Worm (Caenorhabditis elegans): ENCODE measurements around the gene npr-4.

DNA sequence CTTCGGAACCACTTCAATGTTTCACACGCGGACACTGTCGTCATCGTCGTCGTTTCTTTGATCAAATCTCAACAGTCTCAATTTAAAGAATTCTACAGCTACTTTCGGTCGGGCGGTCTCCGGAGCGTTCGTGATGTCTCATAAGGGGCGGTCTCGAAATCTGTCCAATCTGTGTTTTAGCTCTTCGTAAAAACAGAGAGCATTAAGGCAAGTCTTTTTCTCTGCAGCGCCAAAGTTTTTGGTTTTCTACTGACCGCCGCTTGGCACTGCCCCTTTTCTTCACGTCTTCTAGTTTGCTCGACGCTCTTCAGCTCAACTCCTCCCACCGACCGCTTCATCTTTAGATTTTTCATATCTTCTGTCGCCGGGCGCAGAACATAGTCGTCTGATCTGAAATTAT is 59.0 kb downstream of the npr-4 start, which contains the start of gene lips-1:
- no peak for TF ChIP-seq pes-1 (GFP tag; IDR thresholded peaks at IDR 0.05)
- TF ChIP-seq tbx-11 (GFP tag; IDR thresholded peaks at IDR 0.05) = no peak
- no peak for TF ChIP-seq aly-1 (tag; optimal IDR thresholded peaks at IDR 0.05)
- no peak for TF ChIP-seq scrt-1 (GFP tag; IDR thresholded peaks at IDR 0.05)
- TF ChIP-seq ceh-36 (tag; optimal IDR thresholded peaks at IDR 0.05) = no peak
- TF ChIP-seq hmg-4 (GFP tag; optimal IDR thresholded peaks at IDR 0.05) = no peak
- no peak for TF ChIP-seq ets-7 (tag; optimal IDR thresholded peaks at IDR 0.05)
- no peak for TF ChIP-seq ama-1 (optimal IDR thresholded peaks at IDR 0.05)
